Worm (Caenorhabditis elegans) whole organism, L3 larva: ENCODE measurements around the gene nhr-136.
"Not testable (repeated sequence)": the region's sequence is repeated elsewhere in the genome, so short reads cannot be mapped to it uniquely, and the experiment has no call there.

Source experiments
- R02D3.7 ChIP-seq: fragments of 150-350 bp; optimal IDR thresholded peaks from 2 replicates; lab custom pipeline; 2014; ENCODE audit warnings: missing biosample characterization, missing genetic modification characterization
- ZK546.5 ChIP-seq: sonication (generic microtip); optimal IDR thresholded peaks from 2 replicates; lab custom pipeline; 2017; ENCODE audit warnings: missing biosample characterization, missing genetic modification characterization
- ama-1 ChIP-seq: fragments of 150-350 bp; optimal IDR thresholded peaks from 2 replicates; lab custom pipeline; 2018
- ceh-16 ChIP-seq: sonication (generic microtip); optimal IDR thresholded peaks from 2 replicates; lab custom pipeline; 2017; ENCODE audit warnings: missing biosample characterization, missing genetic modification characterization
- ceh-28 ChIP-seq: fragments of 150-350 bp; optimal IDR thresholded peaks from 2 replicates; lab custom pipeline; 2014; ENCODE audit warnings: missing biosample characterization, missing genetic modification reagents, missing genetic modification characterization
- ceh-82 ChIP-seq: fragments of 150-350 bp; optimal IDR thresholded peaks from 2 replicates; lab custom pipeline; 2014; ENCODE audit warnings: missing biosample characterization, missing genetic modification characterization
- daf-12 ChIP-seq: fragments of 150-350 bp; optimal IDR thresholded peaks from 2 replicates; lab custom pipeline; 2014; ENCODE audit warnings: missing biosample characterization, missing genetic modification reagents, missing genetic modification characterization
- elt-2 ChIP-seq: sonication (generic microtip); optimal IDR thresholded peaks from 2 replicates; lab custom pipeline; 2016; ENCODE audit warnings: missing genetic modification reagents, mild to moderate bottlenecking, missing genetic modification characterization, missing compliant biosample characterization
- eor-1 ChIP-seq, 2 experiments: fragments of 150-350 bp; optimal IDR thresholded peaks; 2 replicates each; lab custom pipeline; 2014 to 2018; ENCODE audit warnings: missing biosample characterization in 2 of 2, missing genetic modification characterization in 2 of 2
- fkh-10 ChIP-seq: sonication (generic microtip); optimal IDR thresholded peaks from 2 replicates; lab custom pipeline; 2017; ENCODE audit warnings: missing biosample characterization, missing genetic modification reagents, missing genetic modification characterization
- fkh-2 ChIP-seq: fragments of 150-350 bp; optimal IDR thresholded peaks from 2 replicates; lab custom pipeline; 2014; ENCODE audit warnings: missing biosample characterization, missing genetic modification reagents, missing genetic modification characterization
- fos-1 ChIP-seq: fragments of 150-350 bp; optimal IDR thresholded peaks from 2 replicates; lab custom pipeline; 2014; ENCODE audit warnings: missing biosample characterization, missing genetic modification characterization
- hmg-11 ChIP-seq: sonication (generic microtip); optimal IDR thresholded peaks from 2 replicates; lab custom pipeline; 2016; ENCODE audit warnings: missing genetic modification characterization, missing compliant biosample characterization
- jun-1 ChIP-seq: fragments of 150-350 bp; optimal IDR thresholded peaks from 2 replicates; lab custom pipeline; 2014; ENCODE audit warnings: missing biosample characterization, missing genetic modification reagents, missing genetic modification characterization
- lin-39 ChIP-seq: fragments of 150-350 bp; optimal IDR thresholded peaks from 2 replicates; lab custom pipeline; 2018; ENCODE audit warnings: missing biosample characterization, missing genetic modification reagents, missing genetic modification characterization
- lsy-12 ChIP-seq: sonication (generic microtip); optimal IDR thresholded peaks from 2 replicates; lab custom pipeline; 2016; ENCODE audit warnings: mild to moderate bottlenecking, missing genetic modification characterization, missing compliant biosample characterization
- mdl-1 ChIP-seq: fragments of 150-350 bp; optimal IDR thresholded peaks from 2 replicates; lab custom pipeline; 2014; ENCODE audit warnings: missing biosample characterization, missing genetic modification characterization
- mml-1 ChIP-seq: fragments of 150-350 bp; sonication (generic microtip); optimal IDR thresholded peaks from 3 replicates; lab custom pipeline; 2014; ENCODE audit warnings: missing biosample characterization, missing genetic modification characterization
- nhr-11 ChIP-seq: fragments of 150-350 bp; optimal IDR thresholded peaks from 2 replicates; lab custom pipeline; 2014; ENCODE audit warnings: missing biosample characterization, missing genetic modification characterization
- nhr-23 ChIP-seq: fragments of 150-350 bp; optimal IDR thresholded peaks from 2 replicates; lab custom pipeline; 2014; ENCODE audit warnings: missing biosample characterization, missing genetic modification reagents, missing genetic modification characterization
- nhr-28 ChIP-seq: fragments of 150-350 bp; optimal IDR thresholded peaks from 2 replicates; lab custom pipeline; 2014; ENCODE audit warnings: missing biosample characterization, missing genetic modification characterization
- nhr-76 ChIP-seq: fragments of 150-350 bp; sonication (generic microtip); optimal IDR thresholded peaks from 5 replicates; lab custom pipeline; 2014; ENCODE audit warnings: missing biosample characterization, missing genetic modification characterization
- nhr-77 ChIP-seq: fragments of 150-350 bp; optimal IDR thresholded peaks from 2 replicates; lab custom pipeline; 2014; ENCODE audit warnings: missing biosample characterization, missing genetic modification characterization
- pqm-1 ChIP-seq: fragments of 150-350 bp; optimal IDR thresholded peaks from 2 replicates; lab custom pipeline; 2017; ENCODE audit warnings: missing biosample characterization, missing genetic modification characterization, inconsistent platforms
- sea-2 ChIP-seq: fragments of 150-350 bp; sonication (generic microtip); optimal IDR thresholded peaks from 4 replicates; lab custom pipeline; 2014; ENCODE audit warnings: missing biosample characterization, missing genetic modification reagents, missing genetic modification characterization
- skn-1 ChIP-seq: fragments of 150-350 bp; optimal IDR thresholded peaks from 2 replicates; lab custom pipeline; 2014; ENCODE audit warnings: missing biosample characterization, missing genetic modification characterization
- snpc-4 ChIP-seq: fragments of 150-350 bp; optimal IDR thresholded peaks from 2 replicates; lab custom pipeline; 2014; ENCODE audit warnings: missing biosample characterization, missing genetic modification characterization
- tbx-2 ChIP-seq: sonication (generic microtip); optimal IDR thresholded peaks from 2 replicates; lab custom pipeline; 2016; ENCODE audit warnings: mild to moderate bottlenecking, missing genetic modification characterization, missing compliant biosample characterization
- unc-39 ChIP-seq: sonication (generic microtip); optimal IDR thresholded peaks from 4 replicates; lab custom pipeline; 2017; ENCODE audit warnings: missing biosample characterization, missing genetic modification characterization
- unc-62 ChIP-seq: fragments of 150-350 bp; sonication (generic microtip); optimal IDR thresholded peaks from 4 replicates; lab custom pipeline; 2014; ENCODE audit warnings: missing biosample characterization, missing genetic modification reagents, missing genetic modification characterization
- zag-1 ChIP-seq: fragments of 150-350 bp; optimal IDR thresholded peaks from 2 replicates; lab custom pipeline; 2014; ENCODE audit warnings: missing biosample characterization, missing genetic modification characterization
- ztf-11 ChIP-seq: fragments of 150-350 bp; optimal IDR thresholded peaks from 2 replicates; lab custom pipeline; 2014; ENCODE audit warnings: missing biosample characterization, missing genetic modification characterization
- ztf-4 ChIP-seq: fragments of 150-350 bp; optimal IDR thresholded peaks from 2 replicates; lab custom pipeline; 2014; ENCODE audit warnings: missing biosample characterization, missing genetic modification characterization

The nhr-136 gene

DNA sequence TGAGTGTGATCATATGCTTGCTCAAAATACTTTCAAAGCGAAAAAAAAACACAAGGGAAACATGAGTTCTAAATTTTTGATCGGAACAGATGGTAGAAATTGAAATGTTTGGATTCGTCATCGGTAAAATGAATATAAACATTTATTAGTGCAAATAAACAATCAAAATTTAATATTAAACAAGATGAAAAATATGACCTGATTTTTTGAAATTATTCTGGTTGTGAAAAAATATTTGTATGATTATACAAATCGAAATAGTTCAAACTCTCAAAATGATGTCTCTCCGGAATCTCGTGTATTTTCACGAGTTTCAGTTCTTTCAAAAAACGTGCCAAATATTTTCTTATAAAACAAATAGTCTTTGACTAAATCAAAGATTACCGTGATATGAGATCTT is 13.4 kb downstream of the nhr-136 start, which contains the start of gene C13C4.7:
Gene C13C4.7 (minus strand): TSS at position 101 of the 400 bp plus-strand sequence.
- no peak for TF ChIP-seq nhr-28 (tag; lab: Kevin White, UChicago)
- TF ChIP-seq nhr-76 (tag; lab: Kevin White, UChicago) = no peak
- TF ChIP-seq elt-2 (tag; lab: Kevin White, UChicago) = no peak
- TF ChIP-seq fkh-2 = no peak
- no peak for TF ChIP-seq ama-1
- no peak for TF ChIP-seq hmg-11 (tag; lab: Kevin White, UChicago)
- TF ChIP-seq unc-39 (tag; lab: Kevin White, UChicago) = no peak
- TF ChIP-seq nhr-77 = no peak
- TF ChIP-seq ceh-16 (tag; lab: Kevin White, UChicago) = no peak
- no peak for TF ChIP-seq jun-1 (tag; lab: Kevin White, UChicago)
- TF ChIP-seq daf-12 (tag; lab: Kevin White, UChicago) = no peak
- no peak for TF ChIP-seq fkh-10 (GFP tag; lab: Kevin White, UChicago)
- no peak for TF ChIP-seq eor-1 (tag; optimal IDR thresholded peaks at IDR 0.05; lab: Kevin White, UChicago)
- no peak for TF ChIP-seq ceh-82 (tag; lab: Kevin White, UChicago)
- no peak for TF ChIP-seq skn-1 (tag; lab: Kevin White, UChicago)
- no peak for TF ChIP-seq snpc-4 (tag; lab: Kevin White, UChicago)
- no peak for TF ChIP-seq ztf-11 (tag; lab: Kevin White, UChicago)
- no peak for TF ChIP-seq zag-1 (tag; lab: Kevin White, UChicago)
- TF ChIP-seq, all 47 proteins: peak for 0

DNA sequence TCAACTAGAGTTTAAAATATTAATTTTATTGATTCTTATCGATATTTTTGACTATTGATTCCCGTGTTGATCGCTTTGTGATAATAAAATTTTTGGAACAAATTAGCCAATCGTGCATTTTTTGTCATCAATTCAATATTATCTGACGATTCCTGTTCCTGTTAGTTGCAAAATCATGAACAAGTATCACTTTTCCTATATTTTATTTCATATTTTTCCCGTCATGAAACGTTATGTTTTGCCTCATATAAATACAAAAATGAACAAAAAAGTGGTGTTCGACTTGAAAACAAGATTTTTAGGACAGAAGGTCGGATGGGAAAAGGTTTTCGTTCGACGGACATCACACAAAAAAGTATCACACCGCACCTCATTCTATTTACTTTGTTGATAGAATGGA is 14.3 kb downstream of the nhr-136 start, which contains the start of gene C13C4.6:
Gene C13C4.6 (plus strand): TSS at position 301 of the 400 bp plus-strand sequence.
- TF ChIP-seq fkh-2 = no peak
- TF ChIP-seq elt-2 (tag; lab: Kevin White, UChicago) = peak; percentile 10
- TF ChIP-seq lin-39 = no peak
- TF ChIP-seq ceh-82 (tag; lab: Kevin White, UChicago) = no peak
- TF ChIP-seq ztf-11 (tag; lab: Kevin White, UChicago) = no peak
- TF ChIP-seq unc-62 (GFP tag; lab: Kevin White, UChicago) = no peak

DNA sequence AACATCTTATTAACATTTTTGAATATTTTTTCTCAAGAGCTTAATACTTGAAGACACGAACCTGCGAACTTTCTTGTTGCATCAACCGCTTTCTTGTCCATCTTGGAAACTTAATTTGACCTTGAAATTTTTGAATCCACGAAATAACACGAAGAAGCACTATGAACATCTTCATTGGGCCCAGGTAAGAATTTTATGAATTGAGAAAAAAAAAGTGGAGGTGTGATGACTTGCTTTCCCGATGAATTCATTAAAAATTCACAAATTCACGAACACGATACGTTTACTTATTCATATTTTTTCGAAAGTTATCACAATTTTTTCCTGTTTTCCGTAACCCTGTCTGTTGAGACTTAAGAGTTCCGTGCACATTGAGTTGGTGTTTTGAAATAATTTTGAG is 23.7 kb downstream of the nhr-136 start, which contains the start of gene C27A7.6:
Gene C27A7.6 (minus strand): TSS at position 101 of the 400 bp plus-strand sequence.
- TF ChIP-seq snpc-4 (tag; lab: Kevin White, UChicago); sea-2 (GFP tag; lab: Kevin White, UChicago); ama-1: not testable (repeated sequence)

DNA sequence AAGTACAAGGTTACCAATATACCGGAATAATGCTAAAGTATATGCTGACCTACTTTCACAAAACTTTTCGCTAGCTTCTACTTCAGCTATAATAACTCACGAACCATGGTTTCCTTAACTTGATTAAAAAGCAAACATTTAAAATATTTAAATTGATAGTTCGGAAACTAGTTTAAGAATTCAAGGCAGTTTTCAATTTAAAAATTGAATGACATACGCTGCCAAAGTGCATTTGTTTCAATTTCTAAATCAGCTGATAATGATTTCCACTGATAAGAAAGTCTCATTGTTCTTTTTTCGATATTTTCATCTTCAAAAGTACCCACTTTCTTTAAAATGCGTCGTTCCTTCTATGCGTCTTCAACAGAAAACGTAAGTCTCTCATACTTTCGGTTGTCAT is 24.2 kb downstream of the nhr-136 start, which contains the start of gene enpp-1:
Gene enpp-1 (plus strand): TSS at position 301 of the 400 bp plus-strand sequence.
- TF ChIP-seq eor-1 (tag; optimal IDR thresholded peaks at IDR 0.05; lab: Kevin White, UChicago); nhr-28 (tag; lab: Kevin White, UChicago); nhr-23 (tag; lab: Kevin White, UChicago): not testable (repeated sequence)
- TF ChIP-seq, all 47 proteins: peak for 0; not testable (repeated sequence) for 47

DNA sequence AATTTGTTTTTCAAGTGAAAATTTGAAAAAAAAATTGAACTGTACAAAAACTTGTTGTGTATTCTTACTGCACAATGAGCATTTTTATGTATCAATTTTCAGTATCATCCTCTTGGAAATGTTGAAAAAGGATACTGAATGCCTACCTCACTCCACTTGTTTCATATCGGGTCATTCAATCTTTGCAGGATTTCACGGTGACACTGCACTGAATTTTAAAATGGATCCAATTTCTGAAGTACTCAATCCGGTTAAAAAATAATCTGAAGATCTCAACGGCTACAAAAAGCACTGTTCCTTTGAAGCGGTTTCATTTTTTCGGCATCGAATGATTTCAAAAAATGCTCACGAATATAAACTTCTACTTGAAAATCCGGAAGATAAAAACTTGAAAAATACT is 31.0 kb downstream of the nhr-136 start:
- no peak for TF ChIP-seq ceh-28 (tag; lab: Kevin White, UChicago)
- no peak for TF ChIP-seq mdl-1
- no peak for TF ChIP-seq fos-1 (tag; lab: Kevin White, UChicago)
- TF ChIP-seq ceh-82 (tag; lab: Kevin White, UChicago) = no peak
- TF ChIP-seq R02D3.7 (tag; lab: Kevin White, UChicago) = no peak
- TF ChIP-seq ama-1 = no peak
- TF ChIP-seq hmg-11 (tag; lab: Kevin White, UChicago) = no peak
- TF ChIP-seq daf-12 (tag; lab: Kevin White, UChicago) = no peak
- no peak for TF ChIP-seq ztf-11 (tag; lab: Kevin White, UChicago)
- no peak for TF ChIP-seq mml-1 (tag; lab: Kevin White, UChicago)
- TF ChIP-seq ZK546.5 (tag; lab: Kevin White, UChicago) = no peak
- no peak for TF ChIP-seq tbx-2 (tag; lab: Kevin White, UChicago)
- TF ChIP-seq nhr-28 (tag; lab: Kevin White, UChicago) = no peak
- TF ChIP-seq lin-39 = no peak
- no peak for TF ChIP-seq ceh-16 (tag; lab: Kevin White, UChicago)

DNA sequence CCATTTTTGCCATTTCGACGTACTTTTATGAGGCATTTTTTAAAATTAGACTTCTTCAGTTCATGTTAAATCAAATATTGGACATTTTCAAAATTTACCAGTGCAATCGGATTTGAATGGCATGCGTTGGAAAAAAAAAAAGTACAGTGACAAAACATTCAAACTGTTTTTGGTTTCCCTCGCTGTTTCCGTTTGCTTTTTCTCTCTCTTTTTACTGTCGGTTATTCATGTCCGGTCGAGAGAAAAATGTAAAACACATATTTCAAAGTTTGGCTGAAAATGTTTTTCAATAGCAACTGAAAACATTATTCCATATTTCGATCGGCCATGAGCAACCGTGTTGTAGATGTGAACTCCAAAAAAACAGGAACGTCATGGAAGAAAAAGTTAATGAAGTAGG is 33.7 kb downstream of the nhr-136 start, which contains the start of gene C27A7.3:
Gene C27A7.3 (plus strand): TSS at position 301 of the 400 bp plus-strand sequence.
- no peak for TF ChIP-seq nhr-77
- no peak for TF ChIP-seq lin-39
- no peak for TF ChIP-seq sea-2 (GFP tag; lab: Kevin White, UChicago)
- TF ChIP-seq zag-1 (tag; lab: Kevin White, UChicago) = no peak
- TF ChIP-seq ztf-4 (tag; lab: Kevin White, UChicago) = no peak
- TF ChIP-seq lsy-12 (tag; lab: Kevin White, UChicago) = no peak
- TF ChIP-seq pqm-1 (tag; lab: Kevin White, UChicago) = no peak
- TF ChIP-seq jun-1 (tag; lab: Kevin White, UChicago) = no peak
- TF ChIP-seq eor-1 (tag; optimal IDR thresholded peaks at IDR 0.05; lab: Kevin White, UChicago) = no peak
- TF ChIP-seq skn-1 (tag; lab: Kevin White, UChicago) = no peak
- no peak for TF ChIP-seq unc-39 (tag; lab: Kevin White, UChicago)
- TF ChIP-seq nhr-28 (tag; lab: Kevin White, UChicago) = no peak
- no peak for TF ChIP-seq mml-1 (tag; lab: Kevin White, UChicago)
- TF ChIP-seq fos-1 (tag; lab: Kevin White, UChicago) = no peak
- TF ChIP-seq nhr-11 (tag; lab: Kevin White, UChicago) = no peak
